Worm (Caenorhabditis elegans): ENCODE data around the gene E02A10.3.
A peak's percentile ranks its signal among the peaks of the same experiment; 100 is the strongest.

The E02A10.3 gene

DNA sequence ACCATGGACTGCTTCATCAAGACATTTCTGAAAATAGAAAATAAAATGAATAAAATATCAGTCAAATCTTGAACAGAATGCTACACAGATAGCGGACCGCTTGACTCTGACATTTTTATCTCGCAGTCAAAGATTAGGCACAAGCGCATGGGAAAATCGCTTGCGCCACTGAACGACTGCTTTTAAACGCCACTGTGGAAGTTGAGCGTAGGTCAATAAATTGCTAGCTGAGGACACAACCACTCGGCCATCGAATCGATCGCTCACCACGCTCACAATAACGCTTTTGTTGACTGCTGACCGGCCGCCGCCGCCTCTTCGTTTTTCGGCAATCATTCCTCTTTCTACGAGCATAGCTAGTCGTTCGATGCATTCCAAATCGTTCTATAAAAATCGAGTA lies 17.4 kb downstream of the E02A10.3 start (continued):
- TF ChIP-seq hlh-11 (tag; optimal IDR thresholded peaks at IDR 0.05): peak; percentile 47
- TF ChIP-seq F44E2.7 (GFP tag; IDR thresholded peaks at IDR 0.05): no peak
- TF ChIP-seq lin-38 (GFP tag; IDR thresholded peaks at IDR 0.05): peak; percentile 65
- peak; percentile 53 for TF ChIP-seq rbr-2 (tag; optimal IDR thresholded peaks at IDR 0.05)
- no peak for TF ChIP-seq nhr-77 (tag; optimal IDR thresholded peaks at IDR 0.05)
- no peak for TF ChIP-seq nhr-42 (GFP tag; IDR thresholded peaks at IDR 0.05)
- no peak for TF ChIP-seq fos-1 (tag; optimal IDR thresholded peaks at IDR 0.05)
- TF ChIP-seq daf-19 (GFP tag; conservative IDR thresholded peaks at IDR 0.05): no peak
- no peak for TF ChIP-seq lin-15B (tag; optimal IDR thresholded peaks at IDR 0.05)
- peak; percentile 66; the same call in 1 of the 2 replicates for TF ChIP-seq lin-1 (GFP tag; IDR thresholded peaks at IDR 0.05)
- no peak for TF ChIP-seq ztf-11 (tag; optimal IDR thresholded peaks at IDR 0.05)
- TF ChIP-seq unc-130 (GFP tag; optimal IDR thresholded peaks at IDR 0.05): peak; percentile 30
- TF ChIP-seq snpc-1.2 (GFP tag; IDR thresholded peaks at IDR 0.05): peak; percentile 68
- no peak for TF ChIP-seq ama-1 (optimal IDR thresholded peaks at IDR 0.05)
- TF ChIP-seq nhr-41 (GFP tag; IDR thresholded peaks at IDR 0.05): 0 out of 2 replicates have a peak, but pooled peaks have one; percentile 40
- TF ChIP-seq nhr-48 (tag; optimal IDR thresholded peaks at IDR 0.05): peak; percentile 34
- peak in 1 of 2 experiments; percentile 94 for TF ChIP-seq unc-62 (GFP tag; optimal IDR thresholded peaks at IDR 0.05 in 1 of 2)
- no peak for TF ChIP-seq unc-62 (tag; optimal IDR thresholded peaks at IDR 0.05)
- no peak for TF ChIP-seq dpl-1 (GFP tag; optimal IDR thresholded peaks at IDR 0.05)
- TF ChIP-seq vab-7 (GFP tag; IDR thresholded peaks at IDR 0.05): no peak; the same call in 1 of the 2 replicates
- TF ChIP-seq lin-39 (tag; optimal IDR thresholded peaks at IDR 0.05): no peak
- TF ChIP-seq duxl-1 (tag; optimal IDR thresholded peaks at IDR 0.05; ENCODE audit: poor library complexity): peak; percentile 26
- TF ChIP-seq nhr-111 (GFP tag; optimal IDR thresholded peaks at IDR 0.05): peak; percentile 48
- no peak for TF ChIP-seq snpc-4 (tag; optimal IDR thresholded peaks at IDR 0.05)
- TF ChIP-seq lin-29 (GFP tag; IDR thresholded peaks at IDR 0.05): no peak
- TF ChIP-seq ctbp-1 (GFP tag; IDR thresholded peaks at IDR 0.05): 0 out of 2 replicates have a peak, but pooled peaks have one; percentile 46
- TF ChIP-seq spr-3 (GFP tag; optimal IDR thresholded peaks at IDR 0.05): peak; percentile 17
- TF ChIP-seq dmd-8 (GFP tag; IDR thresholded peaks at IDR 0.05): peak; percentile 60; the same call in 1 of the 2 replicates
- no peak for TF ChIP-seq php-3 (GFP tag; IDR thresholded peaks at IDR 0.05)
- TF ChIP-seq skn-1 (tag; optimal IDR thresholded peaks at IDR 0.05): no peak
- TF ChIP-seq dve-1 (tag; optimal IDR thresholded peaks at IDR 0.05; ENCODE audit: insufficient read depth): no peak
- no peak for TF ChIP-seq pqm-1 (tag; optimal IDR thresholded peaks at IDR 0.05)
- TF ChIP-seq arid-1 (GFP tag; conservative IDR thresholded peaks at IDR 0.05): no peak
- no peak for TF ChIP-seq unc-39 (tag; optimal IDR thresholded peaks at IDR 0.05)
- TF ChIP-seq egl-27 (tag; optimal IDR thresholded peaks at IDR 0.05): no peak
- TF ChIP-seq nhr-237 (tag; optimal IDR thresholded peaks at IDR 0.05): no peak
- TF ChIP-seq pha-4 (GFP tag; IDR thresholded peaks at IDR 0.05): peak; percentile 76
- TF ChIP-seq pha-4 (tag; optimal IDR thresholded peaks at IDR 0.05): no peak
- TF ChIP-seq dmd-9 (GFP tag; IDR thresholded peaks at IDR 0.05): 0 out of 2 replicates have a peak, but pooled peaks have one; percentile 9
- no peak for TF ChIP-seq attf-4 (tag; optimal IDR thresholded peaks at IDR 0.05)
- TF ChIP-seq zag-1 (tag; optimal IDR thresholded peaks at IDR 0.05): no peak
- no peak for TF ChIP-seq sdz-12 (GFP tag; optimal IDR thresholded peaks at IDR 0.05)
- no peak for TF ChIP-seq aly-2 (tag; optimal IDR thresholded peaks at IDR 0.05)
- peak; percentile 49 for TF ChIP-seq nhr-102 (tag; optimal IDR thresholded peaks at IDR 0.05)
- TF ChIP-seq Y5F2A.4 (GFP tag; optimal IDR thresholded peaks at IDR 0.05): peak; percentile 7
- peak in 1 of 2 experiments; percentile 24 for TF ChIP-seq mdl-1 (tag; optimal IDR thresholded peaks at IDR 0.05)
- TF ChIP-seq ceh-62 (tag; optimal IDR thresholded peaks at IDR 0.05): no peak
- TF ChIP-seq ceh-28 (tag; optimal IDR thresholded peaks at IDR 0.05): no peak
- no peak for TF ChIP-seq daf-8 (GFP tag; IDR thresholded peaks at IDR 0.05)
- no peak for TF ChIP-seq zip-11 (GFP tag; IDR thresholded peaks at IDR 0.05)
- TF ChIP-seq gei-8 (GFP tag; optimal IDR thresholded peaks at IDR 0.05): peak; percentile 33
- no peak for TF ChIP-seq mxl-2 (GFP tag; conservative IDR thresholded peaks at IDR 0.05)
- peak; percentile 83 for TF ChIP-seq D1046.2 (GFP tag; IDR thresholded peaks at IDR 0.05)

All from whole organism, L4 larva.